Fruit fly (Drosophila melanogaster): ENCODE data around the gene boi.

The boi gene

dm6 chrX:2468576-2468975 is 1.3 kb downstream of the boi start (continued):
- TF ChIP-seq CG7271 (tag; optimal IDR thresholded peaks at IDR 0.05): peak; percentile 29
- TF ChIP-seq bigmax (GFP tag; optimal IDR thresholded peaks at IDR 0.05): no peak
- TF ChIP-seq kay (GFP tag; optimal IDR thresholded peaks at IDR 0.05): peak; percentile 38
- TF ChIP-seq nmo (GFP tag; optimal IDR thresholded peaks at IDR 0.05): peak; percentile 82
- TF ChIP-seq CG1233 (GFP tag; optimal IDR thresholded peaks at IDR 0.05): peak; percentile 61
- TF ChIP-seq CG4854 (GFP tag; optimal IDR thresholded peaks at IDR 0.05): peak; percentile 4
- peak; percentile 58 for TF ChIP-seq CG12219 (GFP tag; optimal IDR thresholded peaks at IDR 0.05)
- peak; percentile 16 for TF ChIP-seq cato (GFP tag; optimal IDR thresholded peaks at IDR 0.05; ENCODE audit: borderline replicate concordance)
- peak; percentile 4 for TF ChIP-seq Bteb2 (GFP tag; optimal IDR thresholded peaks at IDR 0.05)
- TF ChIP-seq CG3281 (GFP tag; optimal IDR thresholded peaks at IDR 0.05): no peak
- TF ChIP-seq CG15011 (GFP tag; optimal IDR thresholded peaks at IDR 0.05): peak; percentile 29
- no peak for TF ChIP-seq Poxn (GFP tag; IDR thresholded peaks at IDR 0.05)
- TF ChIP-seq MTF-1 (GFP tag; optimal IDR thresholded peaks at IDR 0.05; ENCODE audit: borderline replicate concordance): peak; percentile 65
- peak; percentile 66 for TF ChIP-seq trem (tag; optimal IDR thresholded peaks at IDR 0.05)
- TF ChIP-seq CG10959 (GFP tag; IDR thresholded peaks at IDR 0.05): peak; percentile 89
- peak; percentile 36 for TF ChIP-seq stwl (tag; optimal IDR thresholded peaks at IDR 0.05)
- TF ChIP-seq Ets65A (GFP tag): peak; percentile 91
- TF ChIP-seq PHDP (tag; optimal IDR thresholded peaks at IDR 0.05): peak; percentile 49
- TF ChIP-seq ttk (GFP tag; IDR thresholded peaks at IDR 0.05): peak; percentile 68
- no peak for TF ChIP-seq scrt (GFP tag; optimal IDR thresholded peaks at IDR 0.05)
- TF ChIP-seq CG9876 (GFP tag; optimal IDR thresholded peaks at IDR 0.05): peak; percentile 43
- TF ChIP-seq Dbx (GFP tag; IDR thresholded peaks at IDR 0.05): no peak
- peak; percentile 56 for TF ChIP-seq NfI (GFP tag; optimal IDR thresholded peaks at IDR 0.05)
- TF ChIP-seq Neu2 (GFP tag; optimal IDR thresholded peaks at IDR 0.05; ENCODE audit: borderline replicate concordance): no peak
- 0 out of 2 replicates have a peak, but pooled peaks have one; percentile 40 for TF ChIP-seq CG32532 (GFP tag; IDR thresholded peaks at IDR 0.05)
- TF ChIP-seq Bdp1 (GFP tag; optimal IDR thresholded peaks at IDR 0.05): peak; percentile 39
- TF ChIP-seq Optix (GFP tag; IDR thresholded peaks at IDR 0.05): peak; percentile 72; the same call in 2 of the 3 replicates
- TF ChIP-seq CG33213 (GFP tag; optimal IDR thresholded peaks at IDR 0.05): peak; percentile 52
- peak; percentile 32 for TF ChIP-seq mam (GFP tag; optimal IDR thresholded peaks at IDR 0.05)
- TF ChIP-seq fu2 (GFP tag; optimal IDR thresholded peaks at IDR 0.05): no peak
- peak; percentile 79 for TF ChIP-seq gem (tag; optimal IDR thresholded peaks at IDR 0.05)
- TF ChIP-seq grn (GFP tag; optimal IDR thresholded peaks at IDR 0.05): no peak
- peak; percentile 35; the same call in 1 of the 3 replicates for TF ChIP-seq jigr1 (GFP tag; IDR thresholded peaks at IDR 0.05)
- TF ChIP-seq peb (GFP tag; IDR thresholded peaks at IDR 0.05): peak; percentile 67
- no peak for TF ChIP-seq lov (optimal IDR thresholded peaks at IDR 0.05)
- TF ChIP-seq lov (GFP tag; IDR thresholded peaks at IDR 0.05): peak; percentile 86
- peak; percentile 75 for TF ChIP-seq Antp (GFP tag; optimal IDR thresholded peaks at IDR 0.05)
- peak; percentile 83 for TF ChIP-seq CG2712 (tag; optimal IDR thresholded peaks at IDR 0.05)
- TF ChIP-seq NFAT (GFP tag; IDR thresholded peaks at IDR 0.05): 0 out of 2 replicates have a peak, but pooled peaks have one; percentile 25
- TF ChIP-seq CG4820 (GFP tag; optimal IDR thresholded peaks at IDR 0.05): peak; percentile 81
- peak; percentile 70 for TF ChIP-seq CG2678 (tag; optimal IDR thresholded peaks at IDR 0.05)
- TF ChIP-seq CG7556 (GFP tag; optimal IDR thresholded peaks at IDR 0.05): peak; percentile 53
- no peak for TF ChIP-seq Nf-YC (tag; optimal IDR thresholded peaks at IDR 0.05)
- TF ChIP-seq CG13424 (tag; optimal IDR thresholded peaks at IDR 0.05): peak; percentile 72
- TF ChIP-seq Trl (optimal IDR thresholded peaks at IDR 0.05): no peak
- TF ChIP-seq Trl (GFP tag; optimal IDR thresholded peaks at IDR 0.05): peak; percentile 70
- TF ChIP-seq az2 (GFP tag; optimal IDR thresholded peaks at IDR 0.05): peak; percentile 80
- no peak for TF ChIP-seq Dek (tag; optimal IDR thresholded peaks at IDR 0.05)
- no peak for TF ChIP-seq C15 (GFP tag; IDR thresholded peaks at IDR 0.05)
- TF ChIP-seq jing (GFP tag; optimal IDR thresholded peaks at IDR 0.05): peak; percentile 47
- no peak for TF ChIP-seq CG1603 (tag; optimal IDR thresholded peaks at IDR 0.05)
- TF ChIP-seq CG17361 (GFP tag; IDR thresholded peaks at IDR 0.05): peak; percentile 79

Data from whole organism, embryonic.